Fruit fly (Drosophila melanogaster) whole organism, embryonic: ENCODE results near the gene Slh.
A peak's percentile ranks its signal among the peaks of the same experiment; 100 is the strongest.

ENCODE experiments used
- B-H2 ChIP-seq: fragments of 200-800 bp; sonication (Bioruptor generic); optimal IDR thresholded peaks from 2 replicates; lab custom pipeline; 2018; ENCODE audit warnings: missing biosample characterization, mild to moderate bottlenecking, missing genetic modification characterization
- CG10209 ChIP-seq: fragments of 200-800 bp; sonication (Bioruptor generic); optimal IDR thresholded peaks from 3 replicates; lab custom pipeline; 2017; ENCODE audit warnings: missing biosample characterization, mild to moderate bottlenecking, missing genetic modification characterization, missing genetic modification reagents
- CG12299 ChIP-seq: fragments of 200-800 bp; sonication (Bioruptor generic); optimal IDR thresholded peaks from 2 replicates; lab custom pipeline; 2018; ENCODE audit warnings: missing biosample characterization, mild to moderate bottlenecking, missing genetic modification characterization
- CG1233 ChIP-seq: fragments of 200-800 bp; sonication (Bioruptor generic); optimal IDR thresholded peaks from 4 replicates; lab custom pipeline; 2018; ENCODE audit warnings: missing biosample characterization, mild to moderate bottlenecking, missing genetic modification characterization
- CG14441 ChIP-seq: fragments of 200-800 bp; sonication (Bioruptor generic); IDR thresholded peaks from 2 replicates; pipeline ENCODE4 v1.3.6; 2022; ENCODE audit warnings: missing biosample characterization, missing genetic modification characterization
- CG1603 ChIP-seq: fragments of 200-800 bp; sonication (Bioruptor generic); optimal IDR thresholded peaks from 2 replicates; lab custom pipeline; 2019; ENCODE audit warnings: missing biosample characterization, mild to moderate bottlenecking, missing genetic modification characterization, moderate library complexity
- CG1647 ChIP-seq: fragments of 200-800 bp; sonication (Bioruptor generic); optimal IDR thresholded peaks from 3 replicates; lab custom pipeline; 2016; ENCODE audit warnings: missing biosample characterization, missing genetic modification characterization
- CG16813 ChIP-seq: fragments of 200-800 bp; sonication (Bioruptor generic); IDR thresholded peaks from 3 replicates; pipeline ENCODE4 v1.3.6; 2022; ENCODE audit warnings: missing biosample characterization, missing genetic modification characterization; ENCODE audit not compliant: partially characterized antibody
- CG16863 ChIP-seq: fragments of 200-800 bp; sonication (Bioruptor generic); optimal IDR thresholded peaks from 3 replicates; lab custom pipeline; 2016; ENCODE audit warnings: missing biosample characterization, missing genetic modification characterization
- CG17359 ChIP-seq: fragments of 200-800 bp; sonication (Bioruptor generic); optimal IDR thresholded peaks from 3 replicates; lab custom pipeline; 2018; ENCODE audit warnings: missing biosample characterization, mild to moderate bottlenecking, missing genetic modification characterization, moderate library complexity
- CG18476 ChIP-seq: fragments of 200-800 bp; sonication (Bioruptor generic); optimal IDR thresholded peaks from 2 replicates; lab custom pipeline; 2016; ENCODE audit warnings: missing biosample characterization, mild to moderate bottlenecking, missing genetic modification characterization
- CG18764 ChIP-seq: fragments of 200-800 bp; sonication (Bioruptor generic); optimal IDR thresholded peaks from 3 replicates; lab custom pipeline; 2016; ENCODE audit warnings: missing biosample characterization, missing genetic modification characterization
- CG3065 ChIP-seq: fragments of 200-800 bp; sonication (Bioruptor generic); optimal IDR thresholded peaks from 2 replicates; lab custom pipeline; 2016; ENCODE audit warnings: missing biosample characterization, missing genetic modification characterization
- CG3847 ChIP-seq: fragments of 200-800 bp; sonication (Bioruptor generic); IDR thresholded peaks from 2 replicates; pipeline ENCODE4 v1.3.6; 2022; ENCODE audit warnings: missing biosample characterization, missing genetic modification characterization
- CG4707 ChIP-seq: fragments of 200-800 bp; sonication (Bioruptor generic); optimal IDR thresholded peaks from 2 replicates; lab custom pipeline; 2018; ENCODE audit warnings: missing biosample characterization, mild to moderate bottlenecking, missing genetic modification characterization, moderate library complexity
- CG6765 ChIP-seq: fragments of 200-800 bp; sonication (Bioruptor generic); optimal IDR thresholded peaks from 3 replicates; lab custom pipeline; 2017; ENCODE audit warnings: missing biosample characterization, mild to moderate bottlenecking, missing genetic modification characterization
- CG8478 ChIP-seq: fragments of >200 bp; optimal IDR thresholded peaks from 2 replicates; lab custom pipeline; 2018
- CkIIα-i1 ChIP-seq: fragments of 200-800 bp; sonication (Bioruptor generic); IDR thresholded peaks from 2 replicates; pipeline ENCODE4 v1.3.6; 2022; ENCODE audit warnings: missing biosample characterization, missing genetic modification characterization
- Dip2 ChIP-seq: fragments of 200-800 bp; sonication (Bioruptor generic); IDR thresholded peaks from 2 replicates; pipeline ENCODE4 v1.3.6; 2022; ENCODE audit warnings: missing biosample characterization, missing genetic modification characterization
- E2f1 ChIP-seq: fragments of 200-800 bp; sonication (Bioruptor generic); IDR thresholded peaks from 2 replicates; pipeline ENCODE4 v1.3.6; 2022; ENCODE audit warnings: missing biosample characterization, missing genetic modification characterization
- Fer1 ChIP-seq: fragments of 200-800 bp; sonication (Bioruptor generic); optimal IDR thresholded peaks from 2 replicates; lab custom pipeline; 2017; ENCODE audit warnings: missing biosample characterization, mild to moderate bottlenecking, missing genetic modification characterization
- H15 ChIP-seq: fragments of 200-800 bp; sonication (Bioruptor generic); IDR thresholded peaks from 3 replicates; pipeline ENCODE4 v1.3.6; 2022; ENCODE audit warnings: missing biosample characterization, missing genetic modification characterization
- HHEX ChIP-seq: fragments of 200-800 bp; sonication (Bioruptor generic); optimal IDR thresholded peaks from 3 replicates; lab custom pipeline; 2017; ENCODE audit warnings: missing biosample characterization, mild to moderate bottlenecking, missing genetic modification characterization, missing genetic modification reagents
- Hey ChIP-seq: fragments of 200-800 bp; sonication (Bioruptor generic); optimal IDR thresholded peaks from 3 replicates; lab custom pipeline; 2018; ENCODE audit warnings: missing biosample characterization, mild to moderate bottlenecking, missing genetic modification characterization
- HmgD ChIP-seq: fragments of 200-800 bp; sonication (Bioruptor generic); optimal IDR thresholded peaks from 3 replicates; lab custom pipeline; 2016; ENCODE audit warnings: missing biosample characterization, missing genetic modification characterization
- Mes4 ChIP-seq: fragments of 200-800 bp; sonication (Bioruptor generic); optimal IDR thresholded peaks from 2 replicates; lab custom pipeline; 2016; ENCODE audit warnings: missing biosample characterization, missing genetic modification characterization
- Myb ChIP-seq: fragments of 200-800 bp; sonication (Bioruptor generic); optimal IDR thresholded peaks from 2 replicates; lab custom pipeline; 2016; ENCODE audit warnings: missing biosample characterization, missing genetic modification characterization
- Trl ChIP-seq, 3 experiments: fragments of >200 bp in 2 of 3; fragments of 200-800 bp in 1 of 3; sonication (Bioruptor generic) in 1 of 3; optimal IDR thresholded peaks; 2 replicates in 1 of 3; 3 replicates in 2 of 3; lab custom pipeline; 2016 to 2017; ENCODE audit warnings: missing biosample characterization in 1 of 3, missing genetic modification characterization in 1 of 3
- YL-1 ChIP-seq: fragments of 200-800 bp; sonication (Bioruptor generic); optimal IDR thresholded peaks from 3 replicates; lab custom pipeline; 2017; ENCODE audit warnings: missing biosample characterization, mild to moderate bottlenecking, missing genetic modification characterization
- ab ChIP-seq: fragments of 200-800 bp; sonication (Bioruptor generic); optimal IDR thresholded peaks from 2 replicates; lab custom pipeline; 2016; ENCODE audit warnings: missing biosample characterization, missing genetic modification characterization
- ac ChIP-seq: fragments of 200-800 bp; sonication (Bioruptor generic); optimal IDR thresholded peaks from 3 replicates; lab custom pipeline; 2017; ENCODE audit warnings: missing biosample characterization, mild to moderate bottlenecking, missing genetic modification characterization
- br ChIP-seq: fragments of >200 bp; optimal IDR thresholded peaks from 2 replicates; lab custom pipeline; 2017
- cas ChIP-seq: fragments of 200-800 bp; sonication (Bioruptor generic); IDR thresholded peaks from 2 replicates; pipeline ENCODE4 v1.3.6; 2022; ENCODE audit warnings: missing biosample characterization, missing genetic modification characterization
- dpn ChIP-seq, 2 experiments: fragments of 200-800 bp; sonication (Bioruptor generic); optimal IDR thresholded peaks; 3 replicates each; lab custom pipeline; 2016; ENCODE audit warnings: missing biosample characterization in 2 of 2, missing genetic modification characterization in 2 of 2
- ewg ChIP-seq: fragments of 200-800 bp; sonication (Bioruptor generic); optimal IDR thresholded peaks from 3 replicates; lab custom pipeline; 2017; ENCODE audit warnings: mild to moderate bottlenecking, missing biosample characterization, missing genetic modification reagents, missing genetic modification characterization
- fru ChIP-seq: fragments of >200 bp; optimal IDR thresholded peaks from 2 replicates; lab custom pipeline; 2017
- gcm ChIP-seq: fragments of 200-800 bp; sonication (Bioruptor generic); optimal IDR thresholded peaks from 2 replicates; lab custom pipeline; 2019; ENCODE audit warnings: missing biosample characterization, mild to moderate bottlenecking, missing genetic modification characterization, moderate library complexity
- grau ChIP-seq: fragments of 200-800 bp; optimal IDR thresholded peaks from 3 replicates; lab custom pipeline; 2019; ENCODE audit warnings: missing biosample characterization, mild to moderate bottlenecking, missing genetic modification characterization, moderate library complexity
- gsb-n ChIP-seq: fragments of 200-800 bp; sonication (Bioruptor generic); optimal IDR thresholded peaks from 3 replicates; lab custom pipeline; 2018; ENCODE audit warnings: missing biosample characterization, mild to moderate bottlenecking, missing genetic modification characterization
- her ChIP-seq: fragments of 200-800 bp; sonication (Bioruptor generic); optimal IDR thresholded peaks from 2 replicates; lab custom pipeline; 2016; ENCODE audit warnings: missing biosample characterization, missing genetic modification characterization
- hkb ChIP-seq, 2 experiments: fragments of 200-800 bp in 1 of 2; fragments of >200 bp in 1 of 2; sonication (Bioruptor generic) in 1 of 2; IDR thresholded peaks in 1 of 2; optimal IDR thresholded peaks in 1 of 2; 2 replicates each; pipeline versions ENCODE4 v1.3.6 to Lab custom; 2017 to 2022; ENCODE audit warnings: missing biosample characterization in 1 of 2, missing genetic modification characterization in 1 of 2
- jing ChIP-seq: fragments of 200-800 bp; sonication (Bioruptor generic); optimal IDR thresholded peaks from 2 replicates; lab custom pipeline; 2018; ENCODE audit warnings: missing biosample characterization, mild to moderate bottlenecking, missing genetic modification characterization
- mirr ChIP-seq: fragments of 200-800 bp; sonication (Bioruptor generic); optimal IDR thresholded peaks from 3 replicates; lab custom pipeline; 2018; ENCODE audit warnings: missing biosample characterization, mild to moderate bottlenecking, missing genetic modification characterization
- nmo ChIP-seq: fragments of 200-800 bp; sonication (Bioruptor generic); optimal IDR thresholded peaks from 2 replicates; lab custom pipeline; 2018; ENCODE audit warnings: missing biosample characterization, mild to moderate bottlenecking, missing genetic modification characterization, moderate library complexity
- onecut ChIP-seq: fragments of 200-800 bp; sonication (Bioruptor generic); IDR thresholded peaks from 2 replicates; pipeline ENCODE4 v1.3.6; 2022; ENCODE audit warnings: missing biosample characterization, missing genetic modification characterization
- prd ChIP-seq, 3 experiments: fragments of >200 bp in 2 of 3; fragments of 200-800 bp in 1 of 3; sonication (Bioruptor generic) in 1 of 3; optimal IDR thresholded peaks in 2 of 3; IDR thresholded peaks in 1 of 3; 2 replicates in 2 of 3; 3 replicates in 1 of 3; pipeline versions ENCODE4 v1.3.6 to Lab custom; 2017 to 2022; ENCODE audit warnings: missing biosample characterization in 1 of 3, missing genetic modification characterization in 1 of 3
- rib ChIP-seq: fragments of 200-800 bp; sonication (Bioruptor generic); IDR thresholded peaks from 2 replicates; pipeline ENCODE4 v1.3.6; 2022; ENCODE audit warnings: missing biosample characterization, missing genetic modification characterization
- sob ChIP-seq: fragments of 200-800 bp; sonication (Bioruptor generic); IDR thresholded peaks from 2 replicates; pipeline ENCODE4 v1.3.6; 2022; ENCODE audit warnings: missing biosample characterization, missing genetic modification characterization
- unc-4 ChIP-seq: fragments of 200-800 bp; sonication (Bioruptor generic); IDR thresholded peaks from 2 replicates; pipeline ENCODE4 v1.3.6; 2022; ENCODE audit warnings: missing biosample characterization, missing genetic modification characterization; ENCODE audit not compliant: partially characterized antibody
- usp ChIP-seq: fragments of >200 bp; optimal IDR thresholded peaks from 2 replicates; lab custom pipeline; 2017; ENCODE audit warnings: missing biosample characterization, missing genetic modification characterization

Slh gene

DNA sequence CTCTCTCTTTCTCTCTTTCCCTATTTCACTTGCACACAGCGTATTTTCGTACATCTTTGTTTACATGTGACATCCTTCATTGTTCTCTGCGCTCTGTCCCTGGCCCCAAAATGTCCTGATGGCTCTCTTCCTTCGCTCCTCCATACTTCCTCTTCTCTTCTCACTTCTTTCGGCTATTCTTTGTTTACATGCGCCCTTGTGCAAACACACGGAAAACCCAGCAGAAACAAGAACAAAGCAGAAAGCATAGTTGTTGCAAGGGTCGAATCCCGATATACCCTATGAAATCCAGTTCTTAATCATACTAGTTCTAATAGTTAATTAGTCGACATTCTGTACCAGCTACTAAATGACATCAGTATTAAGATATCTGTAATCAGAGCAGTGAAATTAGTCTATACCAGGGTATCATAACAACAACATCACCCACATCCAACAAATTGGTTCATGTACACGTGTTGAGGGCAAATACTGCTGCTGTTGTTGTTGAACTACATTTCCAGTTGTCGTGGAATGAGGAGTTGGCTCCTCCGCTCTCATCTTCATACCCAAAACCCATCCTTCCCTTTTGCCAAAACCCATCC lies 2.1 kb upstream of the Slh start (continued):
- no peak for TF ChIP-seq Hey
- TF ChIP-seq CG16813 (GFP tag; lab: Robert Waterston, UW), result no peak
- TF ChIP-seq Mes4 (GFP tag; lab: Kevin White, UChicago), result peak; percentile 48
- TF ChIP-seq ab (GFP tag; lab: Kevin White, UChicago), result no peak
- no peak for TF ChIP-seq CG3065
- peak; percentile 8 for TF ChIP-seq nmo
- TF ChIP-seq onecut, result 0 out of 2 replicates have a peak, but pooled peaks have one; percentile 24
- no peak for TF ChIP-seq E2f1
- TF ChIP-seq sob (GFP tag; lab: Robert Waterston, UW), result no peak
- TF ChIP-seq prd (optimal IDR thresholded peaks at IDR 0.05; lab: Kevin White, UChicago), result no peak
- TF ChIP-seq prd (GFP tag; IDR thresholded peaks at IDR 0.05; lab: Robert Waterston, UW), result no peak
- no peak for TF ChIP-seq Fer1
- TF ChIP-seq her (GFP tag; lab: Kevin White, UChicago), result peak; percentile 28
- no peak for TF ChIP-seq cas (GFP tag; lab: Robert Waterston, UW)
- TF ChIP-seq dpn (GFP tag; optimal IDR thresholded peaks at IDR 0.05; lab: Kevin White, UChicago), result peak in 1 of 2 experiments; percentile 32
- peak; percentile 37 for TF ChIP-seq CG1647
- TF ChIP-seq ac (GFP tag; lab: Kevin White, UChicago), result no peak
- TF ChIP-seq CG14441, result 0 out of 2 replicates have a peak, but pooled peaks have one; percentile 7
- TF ChIP-seq CG12299 (tag; lab: Kevin White, UChicago), result no peak
- no peak for TF ChIP-seq CG8478 (lab: Kevin White, UChicago)
- no peak for TF ChIP-seq fru (lab: Kevin White, UChicago)
- no peak for TF ChIP-seq rib (GFP tag; lab: Robert Waterston, UW)
- TF ChIP-seq CG18476, result no peak
- no peak for TF ChIP-seq CG3847
- no peak for TF ChIP-seq gsb-n (tag; lab: Kevin White, UChicago)
- TF ChIP-seq jing (GFP tag; lab: Kevin White, UChicago), result no peak
- no peak for TF ChIP-seq unc-4 (GFP tag; lab: Robert Waterston, UW)
- TF ChIP-seq gcm (GFP tag; lab: Kevin White, UChicago), result no peak
- peak in 1 of 2 experiments; percentile 3 for TF ChIP-seq Trl (optimal IDR thresholded peaks at IDR 0.05; lab: Kevin White, UChicago)
- peak; percentile 62 for TF ChIP-seq Trl (GFP tag; optimal IDR thresholded peaks at IDR 0.05; lab: Kevin White, UChicago)
- no peak for TF ChIP-seq YL-1 (GFP tag; lab: Kevin White, UChicago)
- no peak for TF ChIP-seq mirr (GFP tag; lab: Kevin White, UChicago)
- no peak for TF ChIP-seq CG18764
- peak; percentile 62 for TF ChIP-seq CG1233 (GFP tag; lab: Kevin White, UChicago)
- peak; percentile 22 for TF ChIP-seq CG1603
- no peak for TF ChIP-seq usp
- no peak for TF ChIP-seq CkIIα-i1
- peak; percentile 33 for TF ChIP-seq CG17359 (tag; lab: Kevin White, UChicago)
- TF ChIP-seq CG6765 (GFP tag; lab: Kevin White, UChicago), result no peak
- TF ChIP-seq hkb (optimal IDR thresholded peaks at IDR 0.05; lab: Kevin White, UChicago), result no peak
- no peak for TF ChIP-seq hkb (GFP tag; IDR thresholded peaks at IDR 0.05; lab: Robert Waterston, UW)
- no peak for TF ChIP-seq Dip2 (GFP tag; lab: Robert Waterston, UW)
- TF ChIP-seq CG4707 (GFP tag; lab: Kevin White, UChicago), result peak; percentile 5
- no peak for TF ChIP-seq CG16863 (GFP tag; lab: Kevin White, UChicago)
- TF ChIP-seq br (lab: Kevin White, UChicago), result no peak
- TF ChIP-seq H15 (GFP tag; lab: Robert Waterston, UW), result no peak
- TF ChIP-seq Myb (GFP tag; lab: Kevin White, UChicago), result no peak
- peak; percentile 33 for TF ChIP-seq CG10209 (GFP tag; lab: Kevin White, UChicago)
- peak; percentile 1 for TF ChIP-seq grau
- no peak for TF ChIP-seq ewg (GFP tag; lab: Kevin White, UChicago)
- peak; percentile 17 for TF ChIP-seq HHEX (GFP tag; lab: Kevin White, UChicago)
- TF ChIP-seq B-H2 (GFP tag; lab: Kevin White, UChicago), result no peak
- TF ChIP-seq HmgD (GFP tag; lab: Kevin White, UChicago), result no peak
